Fruit fly (Drosophila melanogaster): ENCODE results near the gene simj.

dm6 chr3L:10734561-10734960 is 70.0 kb downstream of the simj start:
- TF ChIP-seq CG8478 (optimal IDR thresholded peaks at IDR 0.05), result no peak
- TF ChIP-seq CTCF (optimal IDR thresholded peaks at IDR 0.05), result no peak
